Worm (Caenorhabditis elegans) whole organism, L3 larva: ENCODE data around the gene nhr-189.

Experiments
- ZK546.5 ChIP-seq: sonication (generic microtip); optimal IDR thresholded peaks from 2 replicates; lab custom pipeline; 2017; ENCODE audit warnings: missing biosample characterization, missing genetic modification characterization
- aly-2 ChIP-seq: fragments of 150-350 bp; optimal IDR thresholded peaks from 2 replicates; lab custom pipeline; 2014; ENCODE audit warnings: missing biosample characterization, missing genetic modification characterization
- ama-1 ChIP-seq: fragments of 150-350 bp; optimal IDR thresholded peaks from 2 replicates; lab custom pipeline; 2018
- ceh-16 ChIP-seq: sonication (generic microtip); optimal IDR thresholded peaks from 2 replicates; lab custom pipeline; 2017; ENCODE audit warnings: missing biosample characterization, missing genetic modification characterization
- ceh-28 ChIP-seq: fragments of 150-350 bp; optimal IDR thresholded peaks from 2 replicates; lab custom pipeline; 2014; ENCODE audit warnings: missing biosample characterization, missing genetic modification reagents, missing genetic modification characterization
- ceh-82 ChIP-seq: fragments of 150-350 bp; optimal IDR thresholded peaks from 2 replicates; lab custom pipeline; 2014; ENCODE audit warnings: missing biosample characterization, missing genetic modification characterization
- daf-12 ChIP-seq: fragments of 150-350 bp; optimal IDR thresholded peaks from 2 replicates; lab custom pipeline; 2014; ENCODE audit warnings: missing biosample characterization, missing genetic modification reagents, missing genetic modification characterization
- egl-27 ChIP-seq: sonication (generic microtip); optimal IDR thresholded peaks from 4 replicates; lab custom pipeline; 2017; ENCODE audit warnings: missing biosample characterization, missing genetic modification reagents, missing genetic modification characterization
- egl-5 ChIP-seq: fragments of 150-350 bp; optimal IDR thresholded peaks from 2 replicates; lab custom pipeline; 2017; ENCODE audit warnings: missing biosample characterization, missing genetic modification reagents, missing genetic modification characterization, inconsistent platforms
- elt-1 ChIP-seq: fragments of 150-350 bp; optimal IDR thresholded peaks from 2 replicates; lab custom pipeline; 2014; ENCODE audit warnings: missing biosample characterization, missing genetic modification characterization
- elt-3 ChIP-seq, 3 experiments: fragments of 150-350 bp in 1 of 3; sonication (generic microtip) in 2 of 3; optimal IDR thresholded peaks; 2 replicates in 2 of 3; 4 replicates in 1 of 3; lab custom pipeline; 2014 to 2017; ENCODE audit warnings: missing biosample characterization in 3 of 3, missing genetic modification characterization in 3 of 3
- eor-1 ChIP-seq, 2 experiments: fragments of 150-350 bp; optimal IDR thresholded peaks; 2 replicates each; lab custom pipeline; 2014 to 2018; ENCODE audit warnings: missing biosample characterization in 2 of 2, missing genetic modification characterization in 2 of 2
- hmg-11 ChIP-seq: sonication (generic microtip); optimal IDR thresholded peaks from 2 replicates; lab custom pipeline; 2016; ENCODE audit warnings: missing genetic modification characterization, missing compliant biosample characterization
- jun-1 ChIP-seq: fragments of 150-350 bp; optimal IDR thresholded peaks from 2 replicates; lab custom pipeline; 2014; ENCODE audit warnings: missing biosample characterization, missing genetic modification reagents, missing genetic modification characterization
- lin-15B ChIP-seq: fragments of 150-350 bp; optimal IDR thresholded peaks from 2 replicates; lab custom pipeline; 2014; ENCODE audit warnings: missing biosample characterization, missing genetic modification characterization
- lin-39 ChIP-seq: fragments of 150-350 bp; optimal IDR thresholded peaks from 2 replicates; lab custom pipeline; 2018; ENCODE audit warnings: missing biosample characterization, missing genetic modification reagents, missing genetic modification characterization
- mdl-1 ChIP-seq: fragments of 150-350 bp; optimal IDR thresholded peaks from 2 replicates; lab custom pipeline; 2014; ENCODE audit warnings: missing biosample characterization, missing genetic modification characterization
- mml-1 ChIP-seq: fragments of 150-350 bp; sonication (generic microtip); optimal IDR thresholded peaks from 3 replicates; lab custom pipeline; 2014; ENCODE audit warnings: missing biosample characterization, missing genetic modification characterization
- nfya-1 ChIP-seq: sonication (generic microtip); optimal IDR thresholded peaks from 2 replicates; lab custom pipeline; 2017; ENCODE audit warnings: missing genetic modification characterization, mild to moderate bottlenecking, missing compliant biosample characterization, antibody characterized with exemption, moderate library complexity; ENCODE audit not compliant: insufficient read depth
- nhr-12 ChIP-seq: fragments of 150-350 bp; optimal IDR thresholded peaks from 2 replicates; lab custom pipeline; 2014; ENCODE audit warnings: missing biosample characterization, missing genetic modification characterization
- nhr-237 ChIP-seq: fragments of 150-350 bp; optimal IDR thresholded peaks from 2 replicates; lab custom pipeline; 2014; ENCODE audit warnings: missing biosample characterization, missing genetic modification characterization
- nhr-43 ChIP-seq: sonication (generic microtip); optimal IDR thresholded peaks from 2 replicates; lab custom pipeline; 2016; ENCODE audit warnings: mild to moderate bottlenecking, missing genetic modification characterization, missing compliant biosample characterization; ENCODE audit not compliant: poor library complexity, severe bottlenecking
- nhr-67 ChIP-seq: fragments of 150-350 bp; optimal IDR thresholded peaks from 2 replicates; lab custom pipeline; 2014; ENCODE audit warnings: missing biosample characterization, missing genetic modification characterization
- nhr-76 ChIP-seq: fragments of 150-350 bp; sonication (generic microtip); optimal IDR thresholded peaks from 5 replicates; lab custom pipeline; 2014; ENCODE audit warnings: missing biosample characterization, missing genetic modification characterization
- pha-4 ChIP-seq: fragments of 150-350 bp; optimal IDR thresholded peaks from 2 replicates; lab custom pipeline; 2014; ENCODE audit warnings: missing biosample characterization, missing genetic modification reagents, missing genetic modification characterization
- pqm-1 ChIP-seq: fragments of 150-350 bp; optimal IDR thresholded peaks from 2 replicates; lab custom pipeline; 2017; ENCODE audit warnings: missing biosample characterization, missing genetic modification characterization, inconsistent platforms
- snpc-4 ChIP-seq: fragments of 150-350 bp; optimal IDR thresholded peaks from 2 replicates; lab custom pipeline; 2014; ENCODE audit warnings: missing biosample characterization, missing genetic modification characterization
- tbx-2 ChIP-seq: sonication (generic microtip); optimal IDR thresholded peaks from 2 replicates; lab custom pipeline; 2016; ENCODE audit warnings: mild to moderate bottlenecking, missing genetic modification characterization, missing compliant biosample characterization
- unc-39 ChIP-seq: sonication (generic microtip); optimal IDR thresholded peaks from 4 replicates; lab custom pipeline; 2017; ENCODE audit warnings: missing biosample characterization, missing genetic modification characterization
- zag-1 ChIP-seq: fragments of 150-350 bp; optimal IDR thresholded peaks from 2 replicates; lab custom pipeline; 2014; ENCODE audit warnings: missing biosample characterization, missing genetic modification characterization
- ztf-11 ChIP-seq: fragments of 150-350 bp; optimal IDR thresholded peaks from 2 replicates; lab custom pipeline; 2014; ENCODE audit warnings: missing biosample characterization, missing genetic modification characterization
- ztf-4 ChIP-seq: fragments of 150-350 bp; optimal IDR thresholded peaks from 2 replicates; lab custom pipeline; 2014; ENCODE audit warnings: missing biosample characterization, missing genetic modification characterization

nhr-189 gene

DNA sequence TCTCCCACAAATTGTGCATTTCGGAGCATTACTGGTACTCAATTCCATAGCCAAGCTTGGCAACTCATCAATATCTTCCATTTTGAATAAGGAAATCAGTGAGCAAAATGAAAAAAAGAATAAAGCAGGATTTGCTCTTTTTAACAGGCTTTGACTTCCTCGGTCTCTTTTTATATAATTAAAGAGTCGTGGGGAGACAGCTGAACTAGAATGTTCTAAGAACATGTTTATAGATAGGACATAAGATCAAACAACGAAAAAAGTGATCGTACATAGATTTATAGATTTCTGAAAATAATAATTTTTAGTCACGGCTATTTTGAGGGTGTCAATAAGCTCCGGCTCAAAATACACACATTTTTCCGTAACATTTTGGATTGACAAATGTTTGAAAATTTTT is at the start of gene nhr-189:
Gene nhr-189, minus strand, starts transcription at position 121 of the 400 bp plus-strand sequence.
- no peak for TF ChIP-seq egl-5 (tag; lab: Kevin White, UChicago)
- TF ChIP-seq mml-1 (tag; lab: Kevin White, UChicago), result no peak
- no peak for TF ChIP-seq lin-39 (tag; lab: Kevin White, UChicago)
- TF ChIP-seq ceh-16 (tag; lab: Kevin White, UChicago), result no peak
- TF ChIP-seq ama-1, result no peak

DNA sequence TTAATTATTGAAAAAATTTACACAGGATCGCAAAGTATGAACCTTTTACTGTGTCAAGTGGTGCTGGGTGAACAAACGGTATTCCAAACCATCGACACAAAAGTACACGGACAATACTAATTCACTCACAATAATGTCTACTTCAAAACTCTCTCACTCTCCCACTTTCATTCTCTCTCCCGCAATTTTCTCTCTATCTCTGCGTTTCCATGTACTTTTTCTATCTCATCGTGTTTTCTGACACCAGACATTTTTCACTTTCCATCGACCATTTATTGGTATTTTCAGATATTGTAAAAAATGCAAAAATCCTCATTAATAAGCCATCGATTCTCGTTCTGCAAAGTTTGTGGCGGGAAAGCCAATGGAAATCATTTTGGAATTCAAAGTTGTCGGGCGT is 45.8 kb upstream of the nhr-189 start, which contains the start of gene nhr-156:
Gene nhr-156, plus strand, starts transcription at position 266 of the 400 bp plus-strand sequence.
- TF ChIP-seq elt-1 (tag; lab: Kevin White, UChicago) (no peak), lin-15B (tag; lab: Kevin White, UChicago) (no peak), ceh-16 (tag; lab: Kevin White, UChicago) (no peak), ama-1 (no peak), unc-39 (tag; lab: Kevin White, UChicago) (no peak), ztf-4 (tag; lab: Kevin White, UChicago) (no peak), pqm-1 (tag; lab: Kevin White, UChicago) (no peak), mml-1 (tag; lab: Kevin White, UChicago) (no peak), zag-1 (tag; lab: Kevin White, UChicago) (no peak), nhr-67 (tag; lab: Kevin White, UChicago) (no peak)

DNA sequence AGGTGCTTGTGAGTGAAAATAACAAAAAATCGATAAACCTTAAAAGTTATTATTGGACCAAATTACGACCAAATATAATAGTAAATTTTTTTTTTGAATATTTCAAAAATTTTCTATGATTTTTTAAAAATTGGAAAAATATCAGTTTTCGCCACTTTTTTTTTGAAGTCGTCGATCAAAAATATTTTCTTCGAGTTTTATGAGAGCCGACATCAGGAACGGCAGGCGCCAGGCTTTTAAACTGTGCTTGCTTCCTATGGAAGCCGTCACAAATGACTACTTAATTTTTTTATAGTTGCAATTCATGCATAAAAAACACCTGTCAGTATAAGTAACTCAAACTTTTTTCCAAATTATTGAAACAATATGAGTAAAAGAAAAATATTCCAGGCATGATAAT is 43.4 kb upstream of the nhr-189 start:
- no peak for TF ChIP-seq pha-4 (tag; lab: Kevin White, UChicago)
- no peak for TF ChIP-seq ceh-82
- TF ChIP-seq jun-1, result no peak
- no peak for TF ChIP-seq nhr-12 (tag; lab: Kevin White, UChicago)
- TF ChIP-seq ZK546.5 (tag; lab: Kevin White, UChicago), result no peak
- no peak for TF ChIP-seq ceh-28 (tag; lab: Kevin White, UChicago)
- no peak for TF ChIP-seq hmg-11 (tag; lab: Kevin White, UChicago)
- TF ChIP-seq daf-12 (tag; lab: Kevin White, UChicago), result no peak
- no peak for TF ChIP-seq aly-2 (tag; lab: Kevin White, UChicago)
- no peak for TF ChIP-seq nhr-237 (tag; lab: Kevin White, UChicago)
- no peak for TF ChIP-seq eor-1 (tag; optimal IDR thresholded peaks at IDR 0.05; lab: Kevin White, UChicago)
- no peak for TF ChIP-seq nhr-43
- no peak for TF ChIP-seq mdl-1 (tag; lab: Kevin White, UChicago)
- TF ChIP-seq nhr-76 (tag; lab: Kevin White, UChicago), result no peak

DNA sequence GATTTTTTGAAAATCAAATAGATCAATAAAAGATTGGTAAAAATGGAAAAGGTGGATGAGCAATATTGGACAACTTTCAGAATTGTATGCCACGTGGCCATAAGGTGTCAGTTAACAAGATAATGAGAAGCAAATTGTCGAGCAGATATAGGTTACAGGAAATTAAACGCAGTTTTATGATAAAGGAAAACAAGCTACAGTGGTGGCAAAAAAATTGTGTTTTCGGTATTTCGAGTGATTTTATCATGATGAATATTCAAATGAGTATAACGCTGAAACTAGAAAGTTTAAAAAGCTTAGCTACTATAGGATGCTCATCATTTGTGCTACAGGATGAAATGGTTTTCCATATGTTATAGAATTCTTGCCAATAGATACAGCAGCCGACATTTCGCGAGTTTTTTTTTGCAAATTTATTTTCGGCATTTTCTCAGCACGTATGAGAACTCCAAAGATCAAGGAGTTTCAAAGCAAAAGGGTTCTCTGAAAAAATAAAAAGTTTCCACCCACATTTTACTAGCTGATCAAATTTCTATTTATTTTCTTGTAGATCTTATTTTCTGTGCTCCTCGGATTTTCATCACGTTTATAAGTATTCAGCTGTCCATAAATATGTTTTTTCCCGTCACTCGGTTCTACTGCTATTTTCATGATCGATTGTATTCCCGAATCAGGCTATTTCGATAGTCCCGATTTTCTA is 42.6 kb upstream of the nhr-189 start, which contains the start of the genes str-229 and srh-190:
Gene str-229, minus strand, starts transcription at position 101 of the 700 bp plus-strand sequence.
Gene srh-190, plus strand, starts transcription at position 650 of the 700 bp plus-strand sequence.
- TF ChIP-seq egl-5 (tag; lab: Kevin White, UChicago) (no peak), ceh-82 (no peak), pha-4 (tag; lab: Kevin White, UChicago) (no peak), tbx-2 (tag; lab: Kevin White, UChicago) (no peak), hmg-11 (tag; lab: Kevin White, UChicago) (no peak), lin-15B (tag; lab: Kevin White, UChicago) (no peak)

DNA sequence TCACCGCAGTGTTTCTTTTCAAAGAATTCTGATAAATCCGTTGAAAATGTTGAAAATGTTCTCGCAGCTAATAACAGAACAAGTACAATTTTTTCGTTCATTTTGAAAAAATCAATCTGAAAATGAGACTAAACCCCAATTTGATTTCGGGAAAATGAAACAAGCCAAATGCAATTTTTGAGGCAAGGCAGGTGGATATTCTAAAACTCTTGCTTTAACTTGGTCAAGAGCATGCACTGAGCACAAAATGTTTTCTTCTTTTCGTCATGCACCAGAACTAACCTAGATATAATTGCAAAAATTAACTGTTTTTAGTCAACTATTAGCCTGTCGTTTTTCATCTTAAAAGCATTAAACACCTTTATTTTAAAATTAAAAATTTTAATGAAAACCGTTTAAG is 40.1 kb upstream of the nhr-189 start, which contains the start of gene irld-22:
Gene irld-22, minus strand, starts transcription at position 101 of the 400 bp plus-strand sequence.
- no peak for TF ChIP-seq mdl-1 (tag; lab: Kevin White, UChicago)
- no peak for TF ChIP-seq mml-1 (tag; lab: Kevin White, UChicago)
- TF ChIP-seq ZK546.5 (tag; lab: Kevin White, UChicago), result no peak
- TF ChIP-seq elt-3 (tag; optimal IDR thresholded peaks at IDR 0.05; lab: Kevin White, UChicago), result no peak
- no peak for TF ChIP-seq egl-27 (tag; lab: Kevin White, UChicago)
- TF ChIP-seq unc-39 (tag; lab: Kevin White, UChicago), result no peak
- no peak for TF ChIP-seq ztf-4 (tag; lab: Kevin White, UChicago)
- TF ChIP-seq ztf-11 (tag; lab: Kevin White, UChicago), result no peak
- TF ChIP-seq ceh-16 (tag; lab: Kevin White, UChicago), result no peak
- TF ChIP-seq snpc-4 (tag; lab: Kevin White, UChicago), result no peak
- TF ChIP-seq pqm-1 (tag; lab: Kevin White, UChicago), result no peak
- TF ChIP-seq ceh-82, result no peak
- no peak for TF ChIP-seq nfya-1 (tag; lab: Kevin White, UChicago)
- TF ChIP-seq aly-2 (tag; lab: Kevin White, UChicago), result no peak
- TF ChIP-seq jun-1, result no peak
